Worm (Caenorhabditis elegans) whole organism, late embryonic: ENCODE results near the gene atf-2.

ENCODE experiments used
- C08G9.2 ChIP-seq: sonication (generic microtip); optimal IDR thresholded peaks from 2 replicates; lab custom pipeline; 2016; ENCODE audit warnings: mild to moderate bottlenecking, missing genetic modification characterization, moderate library complexity, missing compliant biosample characterization
- K02D7.2 ChIP-seq: sonication (generic microtip); optimal IDR thresholded peaks from 2 replicates; lab custom pipeline; 2017; ENCODE audit warnings: mild to moderate bottlenecking, missing genetic modification characterization, missing compliant biosample characterization
- K09A11.1 ChIP-seq: sonication (generic microtip); optimal IDR thresholded peaks from 2 replicates; lab custom pipeline; 2017; ENCODE audit warnings: antibody characterized with exemption, mild to moderate bottlenecking, missing genetic modification characterization, missing compliant biosample characterization; ENCODE audit not compliant: insufficient read depth
- ama-1 ChIP-seq: fragments of 150-350 bp; optimal IDR thresholded peaks from 2 replicates; lab custom pipeline; 2014
- ceh-14 ChIP-seq: sonication (generic microtip); optimal IDR thresholded peaks from 2 replicates; lab custom pipeline; 2016; ENCODE audit warnings: missing genotype, missing genetic modification characterization, missing compliant biosample characterization
- ceh-18 ChIP-seq: sonication (generic microtip); optimal IDR thresholded peaks from 2 replicates; lab custom pipeline; 2016; ENCODE audit warnings: missing genetic modification characterization, missing compliant biosample characterization
- ceh-19 ChIP-seq: fragments of 200-800 bp; sonication (Bioruptor generic); optimal IDR thresholded peaks from 2 replicates; lab custom pipeline; 2018; ENCODE audit warnings: mild to moderate bottlenecking, missing genetic modification characterization, missing compliant biosample characterization
- ceh-24 ChIP-seq: sonication (generic microtip); optimal IDR thresholded peaks from 2 replicates; lab custom pipeline; 2016; ENCODE audit warnings: mild to moderate bottlenecking, missing genetic modification characterization, missing compliant biosample characterization
- ceh-30 ChIP-seq: fragments of 150-350 bp; optimal IDR thresholded peaks from 2 replicates; lab custom pipeline; 2014; ENCODE audit warnings: missing biosample characterization, missing genetic modification characterization
- ceh-31 ChIP-seq: sonication (generic microtip); optimal IDR thresholded peaks from 2 replicates; lab custom pipeline; 2016; ENCODE audit warnings: missing genetic modification characterization, missing compliant biosample characterization
- ceh-34 ChIP-seq: sonication (generic microtip); optimal IDR thresholded peaks from 2 replicates; lab custom pipeline; 2016; ENCODE audit warnings: mild to moderate bottlenecking, missing genetic modification characterization, missing compliant biosample characterization
- ceh-48 ChIP-seq: sonication (generic microtip); optimal IDR thresholded peaks from 2 replicates; lab custom pipeline; 2016; ENCODE audit warnings: missing genetic modification characterization, inconsistent platforms, missing compliant biosample characterization
- ceh-6 ChIP-seq: fragments of 200-800 bp; sonication (Bioruptor generic); optimal IDR thresholded peaks from 2 replicates; lab custom pipeline; 2018; ENCODE audit warnings: mild to moderate bottlenecking, missing genetic modification characterization, missing compliant biosample characterization
- ceh-9 ChIP-seq: sonication (generic microtip); optimal IDR thresholded peaks from 2 replicates; lab custom pipeline; 2016; ENCODE audit warnings: mild to moderate bottlenecking, missing genetic modification characterization, inconsistent platforms, missing compliant biosample characterization
- che-1 ChIP-seq: sonication (generic microtip); optimal IDR thresholded peaks from 2 replicates; lab custom pipeline; 2016; ENCODE audit warnings: mild to moderate bottlenecking, missing genetic modification characterization, missing compliant biosample characterization
- dmd-4 ChIP-seq: sonication (generic microtip); optimal IDR thresholded peaks from 2 replicates; lab custom pipeline; 2016; ENCODE audit warnings: borderline replicate concordance, missing genetic modification characterization, missing compliant biosample characterization
- dve-1 ChIP-seq: sonication (generic microtip); optimal IDR thresholded peaks from 2 replicates; lab custom pipeline; 2017; ENCODE audit warnings: antibody characterized with exemption, mild to moderate bottlenecking, missing genetic modification characterization, missing compliant biosample characterization
- elt-2 ChIP-seq: sonication (generic microtip); optimal IDR thresholded peaks from 2 replicates; lab custom pipeline; 2016; ENCODE audit warnings: missing genetic modification reagents, missing genetic modification characterization, missing compliant biosample characterization
- ets-4 ChIP-seq: sonication (generic microtip); optimal IDR thresholded peaks from 2 replicates; lab custom pipeline; 2016; ENCODE audit warnings: missing genetic modification characterization, missing compliant biosample characterization
- eyg-1 ChIP-seq: sonication (generic microtip); optimal IDR thresholded peaks from 2 replicates; lab custom pipeline; 2016; ENCODE audit warnings: missing genotype, missing genetic modification characterization, missing compliant biosample characterization
- fax-1 ChIP-seq: sonication (generic microtip); optimal IDR thresholded peaks from 2 replicates; lab custom pipeline; 2016; ENCODE audit warnings: missing genotype, missing genetic modification characterization, missing compliant biosample characterization
- fkh-10 ChIP-seq: fragments of 150-350 bp; optimal IDR thresholded peaks from 2 replicates; lab custom pipeline; 2014; ENCODE audit warnings: missing biosample characterization, missing genetic modification reagents, missing genetic modification characterization
- fkh-6 ChIP-seq: sonication (generic microtip); optimal IDR thresholded peaks from 2 replicates; lab custom pipeline; 2016; ENCODE audit warnings: missing genetic modification characterization, missing compliant biosample characterization
- gmeb-2 ChIP-seq: sonication (generic microtip); optimal IDR thresholded peaks from 2 replicates; lab custom pipeline; 2016; ENCODE audit warnings: missing genetic modification characterization, inconsistent platforms, missing compliant biosample characterization
- hlh-15 ChIP-seq: sonication (generic microtip); optimal IDR thresholded peaks from 2 replicates; lab custom pipeline; 2016; ENCODE audit warnings: missing genetic modification characterization, missing compliant biosample characterization
- hlh-6 ChIP-seq: sonication (generic microtip); optimal IDR thresholded peaks from 2 replicates; lab custom pipeline; 2016; ENCODE audit warnings: missing genotype, missing genetic modification characterization, missing compliant biosample characterization
- madf-2 ChIP-seq: sonication (generic microtip); optimal IDR thresholded peaks from 2 replicates; lab custom pipeline; 2017; ENCODE audit warnings: missing genetic modification characterization, missing compliant biosample characterization
- mec-3 ChIP-seq: sonication (generic microtip); optimal IDR thresholded peaks from 2 replicates; lab custom pipeline; 2016; ENCODE audit warnings: borderline replicate concordance, missing genetic modification characterization, missing compliant biosample characterization
- nhr-11 ChIP-seq: fragments of 150-350 bp; optimal IDR thresholded peaks from 2 replicates; lab custom pipeline; 2014; ENCODE audit warnings: missing biosample characterization, missing genetic modification characterization
- pag-3 ChIP-seq: sonication (generic microtip); optimal IDR thresholded peaks from 2 replicates; lab custom pipeline; 2016; ENCODE audit warnings: missing compliant biosample characterization, missing genetic modification characterization, borderline replicate concordance
- pat-9 ChIP-seq: fragments of 200-800 bp; sonication (Bioruptor generic); optimal IDR thresholded peaks from 2 replicates; lab custom pipeline; 2018; ENCODE audit warnings: mild to moderate bottlenecking, missing genetic modification characterization, moderate library complexity, missing compliant biosample characterization
- pax-1 ChIP-seq: fragments of 150-350 bp; optimal IDR thresholded peaks from 2 replicates; lab custom pipeline; 2014; ENCODE audit warnings: missing biosample characterization, missing genetic modification characterization
- pha-2 ChIP-seq: sonication (generic microtip); optimal IDR thresholded peaks from 2 replicates; lab custom pipeline; 2017; ENCODE audit warnings: mild to moderate bottlenecking, missing genetic modification characterization, missing compliant biosample characterization
- pha-4 ChIP-seq: fragments of 150-350 bp; optimal IDR thresholded peaks from 2 replicates; lab custom pipeline; 2018; ENCODE audit warnings: missing biosample characterization, missing genetic modification reagents, missing genetic modification characterization
- pqm-1 ChIP-seq: sonication (generic microtip); optimal IDR thresholded peaks from 2 replicates; lab custom pipeline; 2016; ENCODE audit warnings: missing genetic modification characterization, missing compliant biosample characterization
- pros-1 ChIP-seq: fragments of 150-350 bp; optimal IDR thresholded peaks from 2 replicates; lab custom pipeline; 2014; ENCODE audit warnings: missing biosample characterization, missing genetic modification reagents, missing genetic modification characterization
- ref-2 ChIP-seq: sonication (generic microtip); optimal IDR thresholded peaks from 2 replicates; lab custom pipeline; 2016; ENCODE audit warnings: missing genetic modification characterization, missing compliant biosample characterization
- rnt-1 ChIP-seq: sonication (generic microtip); optimal IDR thresholded peaks from 2 replicates; lab custom pipeline; 2016; ENCODE audit warnings: missing genetic modification characterization, missing compliant biosample characterization
- sox-2 ChIP-seq: fragments of 200-800 bp; sonication (Bioruptor generic); IDR thresholded peaks from 2 replicates; pipeline ENCODE4 v1.3.6; 2022; ENCODE audit warnings: missing genetic modification reagents, missing genetic modification characterization, missing compliant biosample characterization
- sox-4 ChIP-seq: sonication (generic microtip); optimal IDR thresholded peaks from 2 replicates; lab custom pipeline; 2017; ENCODE audit warnings: mild to moderate bottlenecking, missing genetic modification characterization, inconsistent platforms, missing compliant biosample characterization
- tbx-2 ChIP-seq: sonication (generic microtip); optimal IDR thresholded peaks from 2 replicates; lab custom pipeline; 2016; ENCODE audit warnings: missing genetic modification characterization, missing compliant biosample characterization
- tbx-7 ChIP-seq: sonication (generic microtip); optimal IDR thresholded peaks from 2 replicates; lab custom pipeline; 2016; ENCODE audit warnings: missing genotype, missing genetic modification characterization, missing compliant biosample characterization
- ttx-3 ChIP-seq: sonication (generic microtip); optimal IDR thresholded peaks from 2 replicates; lab custom pipeline; 2016; ENCODE audit warnings: missing genetic modification reagents, missing genetic modification characterization, missing compliant biosample characterization
- unc-3 ChIP-seq, 2 experiments: fragments of 200-800 bp in 1 of 2; sonication (Bioruptor generic) in 1 of 2; sonication (generic microtip) in 1 of 2; conservative IDR thresholded peaks in 1 of 2; optimal IDR thresholded peaks in 1 of 2; 2 replicates each; pipeline versions ENCODE4 v1.3.6 to Lab custom; 2016 to 2022; ENCODE audit warnings: missing compliant biosample characterization in 2 of 2, missing genetic modification characterization in 2 of 2, missing genetic modification reagents in 1 of 2
- unc-42 ChIP-seq: sonication (generic microtip); optimal IDR thresholded peaks from 2 replicates; lab custom pipeline; 2016; ENCODE audit warnings: missing genotype, missing genetic modification characterization, missing compliant biosample characterization
- zip-5 ChIP-seq: sonication (generic microtip); optimal IDR thresholded peaks from 2 replicates; lab custom pipeline; 2016; ENCODE audit warnings: missing genetic modification characterization, missing compliant biosample characterization

Gene atf-2

DNA sequence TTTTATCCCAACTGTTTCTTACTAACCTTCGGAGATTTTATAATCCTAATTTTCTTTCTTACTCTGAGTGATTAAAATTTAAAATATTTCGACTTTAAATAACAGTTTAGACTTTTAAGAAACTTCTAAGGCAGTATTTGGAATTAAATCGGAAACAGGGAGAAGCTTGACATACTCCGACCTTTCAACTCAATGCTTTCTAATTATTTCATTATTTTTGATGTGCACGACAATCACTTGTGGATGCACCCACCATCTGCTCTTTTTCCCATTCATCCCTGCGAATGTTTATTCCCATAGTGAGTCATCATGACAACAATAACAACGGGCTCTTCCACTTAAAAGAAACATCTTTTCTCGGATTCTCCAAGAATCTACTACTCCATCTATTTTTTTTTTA, 3.1 kb upstream of the atf-2 start:
- no peak for TF ChIP-seq dve-1 (tag; lab: Kevin White, UChicago)
- TF ChIP-seq tbx-7, result no peak
- no peak for TF ChIP-seq dmd-4 (tag; lab: Kevin White, UChicago)
- no peak for TF ChIP-seq pqm-1 (tag; lab: Kevin White, UChicago)
- no peak for TF ChIP-seq fax-1 (tag; lab: Kevin White, UChicago)
- no peak for TF ChIP-seq K02D7.2 (tag; lab: Kevin White, UChicago)
- TF ChIP-seq nhr-11, result no peak
- no peak for TF ChIP-seq tbx-2 (tag; lab: Kevin White, UChicago)
- no peak for TF ChIP-seq pros-1 (tag; lab: Kevin White, UChicago)
- no peak for TF ChIP-seq unc-3 (GFP tag; conservative IDR thresholded peaks at IDR 0.05; lab: Robert Waterston, UW)
- TF ChIP-seq unc-3 (tag; optimal IDR thresholded peaks at IDR 0.05; lab: Kevin White, UChicago), result no peak
- no peak for TF ChIP-seq ceh-9 (tag; lab: Kevin White, UChicago)
- TF ChIP-seq che-1 (tag; lab: Kevin White, UChicago), result no peak
- no peak for TF ChIP-seq C08G9.2 (tag; lab: Kevin White, UChicago)
- TF ChIP-seq sox-4 (tag; lab: Kevin White, UChicago), result no peak

DNA sequence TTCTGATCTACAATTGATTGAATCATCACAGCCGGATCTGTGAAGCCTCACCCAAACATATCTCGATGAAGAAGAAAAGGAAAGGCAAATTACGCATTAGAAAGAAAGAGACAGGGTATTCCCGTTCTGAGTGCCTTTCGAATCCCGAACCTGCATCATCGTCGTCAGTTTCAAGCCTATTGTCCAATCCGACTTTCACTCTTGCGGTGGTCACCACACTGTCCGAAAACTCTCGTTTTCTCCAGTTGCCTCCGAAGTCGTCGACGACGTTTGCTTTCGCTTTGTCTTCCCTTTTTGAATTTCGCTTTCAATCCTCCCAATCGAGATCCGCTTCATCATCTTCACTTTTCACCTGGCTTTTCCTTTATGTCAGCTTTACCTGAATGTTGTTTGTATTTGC, 2.7 kb upstream of the atf-2 start:
- TF ChIP-seq ets-4 (tag; lab: Kevin White, UChicago) (no peak), elt-2 (tag; lab: Kevin White, UChicago) (no peak), ceh-48 (tag; lab: Kevin White, UChicago) (no peak), rnt-1 (tag; lab: Kevin White, UChicago) (peak; percentile 83), hlh-6 (tag; lab: Kevin White, UChicago) (no peak)

ce11 chrII:8750056-8750455, 1.7 kb upstream of the atf-2 start:
- TF ChIP-seq eyg-1, result no peak
- TF ChIP-seq pag-3 (tag; lab: Kevin White, UChicago), result no peak
- no peak for TF ChIP-seq unc-42 (tag; lab: Kevin White, UChicago)
- TF ChIP-seq ttx-3 (tag; lab: Kevin White, UChicago), result no peak
- TF ChIP-seq ceh-30, result no peak
- no peak for TF ChIP-seq ceh-14 (tag; lab: Kevin White, UChicago)
- no peak for TF ChIP-seq ceh-24 (tag; lab: Kevin White, UChicago)
- no peak for TF ChIP-seq tbx-7

DNA sequence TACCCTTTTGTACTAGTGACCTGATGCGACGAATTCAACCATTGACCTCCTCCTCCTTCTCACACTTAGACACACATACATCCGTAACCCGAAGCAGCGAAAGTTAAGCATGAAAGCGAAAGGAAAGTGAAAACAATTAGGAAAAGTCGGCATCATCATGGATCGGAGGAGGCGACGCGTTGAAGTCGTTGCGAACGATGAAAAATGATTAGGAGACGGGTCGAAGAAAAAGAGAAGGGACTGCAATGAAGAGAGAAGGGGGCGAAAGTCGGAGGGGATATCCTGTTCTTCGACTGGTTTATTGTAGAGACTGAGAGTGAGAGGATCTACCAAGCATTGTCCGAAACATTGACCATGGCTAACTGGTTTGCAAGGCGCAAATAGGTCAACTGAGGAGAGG, 744 bp upstream of the atf-2 start:
- no peak for TF ChIP-seq ets-4 (tag; lab: Kevin White, UChicago)
- TF ChIP-seq mec-3 (tag; lab: Kevin White, UChicago), result no peak
- no peak for TF ChIP-seq ceh-18 (tag; lab: Kevin White, UChicago)
- TF ChIP-seq ref-2, result peak; percentile 66
- no peak for TF ChIP-seq fkh-6 (tag; lab: Kevin White, UChicago)
- no peak for TF ChIP-seq pqm-1 (tag; lab: Kevin White, UChicago)
- no peak for TF ChIP-seq ceh-19 (GFP tag; lab: Kevin White, UChicago)
- no peak for TF ChIP-seq pha-2 (tag; lab: Kevin White, UChicago)
- no peak for TF ChIP-seq sox-2
- TF ChIP-seq fkh-10 (GFP tag; lab: Kevin White, UChicago), result no peak
- TF ChIP-seq rnt-1 (tag; lab: Kevin White, UChicago), result peak; percentile 21
- TF ChIP-seq hlh-15 (tag; lab: Kevin White, UChicago), result no peak
- TF ChIP-seq sox-4 (tag; lab: Kevin White, UChicago), result no peak
- TF ChIP-seq ceh-48 (tag; lab: Kevin White, UChicago), result no peak
- no peak for TF ChIP-seq fax-1 (tag; lab: Kevin White, UChicago)
- TF ChIP-seq gmeb-2 (tag; lab: Kevin White, UChicago), result no peak
- no peak for TF ChIP-seq zip-5 (tag; lab: Kevin White, UChicago)
- TF ChIP-seq pax-1 (tag; lab: Kevin White, UChicago), result no peak
- no peak for TF ChIP-seq K09A11.1 (tag; lab: Kevin White, UChicago)
- no peak for TF ChIP-seq madf-2 (tag; lab: Kevin White, UChicago)
- TF ChIP-seq hlh-6 (tag; lab: Kevin White, UChicago), result no peak
- TF ChIP-seq ama-1 (lab: Kevin White, UChicago), result peak; percentile 10
- TF ChIP-seq pat-9 (tag; lab: Kevin White, UChicago), result no peak
- TF ChIP-seq pha-4 (tag; lab: Kevin White, UChicago), result no peak
- TF ChIP-seq tbx-2 (tag; lab: Kevin White, UChicago), result no peak
- no peak for TF ChIP-seq ceh-34
- TF ChIP-seq ceh-6 (GFP tag; lab: Kevin White, UChicago), result no peak
- TF ChIP-seq C08G9.2 (tag; lab: Kevin White, UChicago), result no peak
- no peak for TF ChIP-seq pag-3 (tag; lab: Kevin White, UChicago)
- TF ChIP-seq unc-3 (GFP tag; conservative IDR thresholded peaks at IDR 0.05; lab: Robert Waterston, UW), result no peak
- no peak for TF ChIP-seq unc-3 (tag; optimal IDR thresholded peaks at IDR 0.05; lab: Kevin White, UChicago)
- TF ChIP-seq ceh-31 (tag; lab: Kevin White, UChicago), result peak; percentile 64
